Fruit fly (Drosophila melanogaster) whole organism: ENCODE results near the gene CG14891.

Source experiments
- CG8478 ChIP-seq: fragments of >200 bp; optimal IDR thresholded peaks from 2 replicates; lab custom pipeline; 2018; ENCODE audit warnings: inconsistent platforms
- Dll ChIP-seq: fragments of >200 bp; optimal IDR thresholded peaks from 2 replicates; lab custom pipeline; 2017
- EcR ChIP-seq, 2 experiments: fragments of >200 bp; optimal IDR thresholded peaks; 2 replicates each; lab custom pipeline; 2017; ENCODE audit warnings: missing biosample characterization in 2 of 2, missing genetic modification characterization in 2 of 2, missing genetic modification reagents in 2 of 2
- pan ChIP-seq: fragments of >200 bp; optimal IDR thresholded peaks from 2 replicates; lab custom pipeline; 2017
- psq ChIP-seq: fragments of >200 bp; optimal IDR thresholded peaks from 2 replicates; lab custom pipeline; 2017
- usp ChIP-seq: fragments of >200 bp; optimal IDR thresholded peaks from 2 replicates; lab custom pipeline; 2017; ENCODE audit warnings: missing biosample characterization, missing genetic modification characterization, mixed read lengths

dm6 chr3R:16564775-16565174 lies 6.5 kb upstream of the CG14891 start:
- TF ChIP-seq pan (lab: Kevin White, UChicago), result no peak
- TF ChIP-seq Dll (lab: Kevin White, UChicago), result no peak
- TF ChIP-seq psq, result no peak
- TF ChIP-seq usp, result no peak
- TF ChIP-seq CG8478 (lab: Kevin White, UChicago), result no peak
- TF ChIP-seq EcR (GFP tag; optimal IDR thresholded peaks at IDR 0.05; lab: Kevin White, UChicago), result no peak
